Fruit fly (Drosophila melanogaster) whole organism, embryonic: Measurements from ENCODE around the gene H2.0.

Source experiments
- BtbVII ChIP-seq: fragments of 200-800 bp; sonication (Bioruptor generic); optimal IDR thresholded peaks from 3 replicates; lab custom pipeline; 2017; ENCODE audit warnings: missing biosample characterization, mild to moderate bottlenecking, missing genetic modification characterization
- CG10274 ChIP-seq: fragments of 200-800 bp; sonication (Bioruptor generic); optimal IDR thresholded peaks from 3 replicates; lab custom pipeline; 2017; ENCODE audit warnings: missing biosample characterization, mild to moderate bottlenecking, missing genetic modification characterization
- CG11247 ChIP-seq: fragments of 200-800 bp; sonication (Bioruptor generic); IDR thresholded peaks from 2 replicates; pipeline ENCODE4 v1.3.6; 2022; ENCODE audit warnings: missing biosample characterization, missing genetic modification characterization
- CG12219 ChIP-seq: fragments of 200-800 bp; sonication (Bioruptor generic); optimal IDR thresholded peaks from 3 replicates; lab custom pipeline; 2018; ENCODE audit warnings: missing biosample characterization, mild to moderate bottlenecking, missing genetic modification characterization
- CG14050 ChIP-seq: fragments of 200-800 bp; sonication (Bioruptor generic); IDR thresholded peaks from 3 replicates; pipeline ENCODE4 v1.3.6; 2022; ENCODE audit warnings: missing biosample characterization, missing genetic modification characterization
- CG15696 ChIP-seq: fragments of 200-800 bp; sonication (Bioruptor generic); optimal IDR thresholded peaks from 2 replicates; lab custom pipeline; 2019; ENCODE audit warnings: missing biosample characterization, mild to moderate bottlenecking, missing genetic modification characterization, moderate library complexity
- CG18262 ChIP-seq: fragments of 200-800 bp; optimal IDR thresholded peaks from 3 replicates; lab custom pipeline; 2019; ENCODE audit warnings: missing biosample characterization, mild to moderate bottlenecking, missing genetic modification characterization, moderate library complexity
- CG2199 ChIP-seq: fragments of 200-800 bp; sonication (Bioruptor generic); IDR thresholded peaks from 3 replicates; pipeline ENCODE4 v1.3.6; 2022; ENCODE audit warnings: missing biosample characterization, missing genetic modification characterization
- CG2889 ChIP-seq: fragments of 200-800 bp; sonication (Bioruptor generic); IDR thresholded peaks from 3 replicates; pipeline ENCODE4 v1.3.6; 2022; ENCODE audit warnings: missing biosample characterization, missing genetic modification characterization
- CG31388 ChIP-seq: fragments of 200-800 bp; sonication (Bioruptor generic); optimal IDR thresholded peaks from 2 replicates; lab custom pipeline; 2016; ENCODE audit warnings: missing biosample characterization, missing genetic modification characterization
- CG32532 ChIP-seq: fragments of 200-800 bp; sonication (Bioruptor generic); IDR thresholded peaks from 2 replicates; pipeline ENCODE4 v1.3.6; 2022; ENCODE audit warnings: missing biosample characterization, missing genetic modification characterization
- CG3407 ChIP-seq: fragments of 200-800 bp; sonication (Bioruptor generic); optimal IDR thresholded peaks from 2 replicates; lab custom pipeline; 2018; ENCODE audit warnings: missing biosample characterization, mild to moderate bottlenecking, missing genetic modification characterization
- CG6272 ChIP-seq: fragments of 200-800 bp; sonication (Bioruptor generic); IDR thresholded peaks from 2 replicates; pipeline ENCODE4 v1.3.6; 2022; ENCODE audit warnings: missing biosample characterization, missing genetic modification characterization
- CG6689 ChIP-seq: fragments of 200-800 bp; sonication (Bioruptor generic); IDR thresholded peaks from 2 replicates; pipeline ENCODE4 v1.3.6; 2022; ENCODE audit warnings: missing biosample characterization, missing genetic modification characterization
- CG7745 ChIP-seq: fragments of 200-800 bp; sonication (Bioruptor generic); optimal IDR thresholded peaks from 2 replicates; lab custom pipeline; 2018; ENCODE audit warnings: missing biosample characterization, mild to moderate bottlenecking, missing genetic modification characterization, moderate library complexity
- CG7928 ChIP-seq: fragments of 200-800 bp; sonication (Bioruptor generic); optimal IDR thresholded peaks from 2 replicates; lab custom pipeline; 2017; ENCODE audit warnings: missing biosample characterization, mild to moderate bottlenecking, missing genetic modification characterization
- CG8281 ChIP-seq: fragments of 200-800 bp; sonication (Bioruptor generic); optimal IDR thresholded peaks from 2 replicates; lab custom pipeline; 2018; ENCODE audit warnings: missing biosample characterization, mild to moderate bottlenecking, missing genetic modification characterization, moderate library complexity
- CG9797 ChIP-seq: fragments of 200-800 bp; sonication (Bioruptor generic); optimal IDR thresholded peaks from 3 replicates; lab custom pipeline; 2018; ENCODE audit warnings: missing biosample characterization, mild to moderate bottlenecking, missing genetic modification characterization
- CrebB ChIP-seq: fragments of 200-800 bp; sonication (Bioruptor generic); optimal IDR thresholded peaks from 3 replicates; lab custom pipeline; 2018; ENCODE audit warnings: missing biosample characterization, mild to moderate bottlenecking, missing genetic modification characterization
- D19B ChIP-seq: fragments of 200-800 bp; sonication (Bioruptor generic); optimal IDR thresholded peaks from 2 replicates; lab custom pipeline; 2017; ENCODE audit warnings: missing biosample characterization, mild to moderate bottlenecking, missing genetic modification characterization
- Dfd ChIP-seq, 2 experiments: fragments of >200 bp; optimal IDR thresholded peaks; 2 replicates each; lab custom pipeline; 2017; ENCODE audit warnings: missing biosample characterization in 2 of 2, missing genetic modification characterization in 2 of 2
- GATAe ChIP-seq: fragments of 200-800 bp; sonication (Bioruptor generic); conservative IDR thresholded peaks from 2 replicates; pipeline ENCODE4 v1.3.6; 2022; ENCODE audit warnings: missing biosample characterization, missing genetic modification characterization
- Gsc ChIP-seq: fragments of 200-800 bp; sonication (Bioruptor generic); IDR thresholded peaks from 2 replicates; pipeline ENCODE4 v1.3.6; 2022; ENCODE audit warnings: missing biosample characterization, missing genetic modification characterization
- H15 ChIP-seq: fragments of 200-800 bp; sonication (Bioruptor generic); IDR thresholded peaks from 3 replicates; pipeline ENCODE4 v1.3.6; 2022; ENCODE audit warnings: missing biosample characterization, missing genetic modification characterization
- Hmx ChIP-seq: fragments of 200-800 bp; sonication (Bioruptor generic); optimal IDR thresholded peaks from 2 replicates; lab custom pipeline; 2016; ENCODE audit warnings: missing biosample characterization, missing genetic modification characterization
- Lpt ChIP-seq: fragments of >200 bp; optimal IDR thresholded peaks from 2 replicates; lab custom pipeline; 2018; ENCODE audit warnings: missing biosample characterization, missing genetic modification characterization
- MBD-R2 ChIP-seq: fragments of 200-800 bp; sonication (Bioruptor generic); IDR thresholded peaks from 2 replicates; pipeline ENCODE4 v1.3.6; 2022; ENCODE audit warnings: missing biosample characterization, missing genetic modification characterization
- NC2β ChIP-seq: fragments of 200-800 bp; sonication (Bioruptor generic); optimal IDR thresholded peaks from 2 replicates; lab custom pipeline; 2016; ENCODE audit warnings: missing biosample characterization, missing genetic modification characterization
- NfI ChIP-seq: fragments of 200-800 bp; sonication (Bioruptor generic); optimal IDR thresholded peaks from 3 replicates; lab custom pipeline; 2018; ENCODE audit warnings: missing biosample characterization, mild to moderate bottlenecking, missing genetic modification characterization, moderate library complexity
- Poxn ChIP-seq: fragments of 200-800 bp; sonication (Bioruptor generic); IDR thresholded peaks from 2 replicates; pipeline ENCODE4 v1.3.6; 2022; ENCODE audit warnings: missing biosample characterization, missing genetic modification characterization
- Ptx1 ChIP-seq: fragments of 200-800 bp; sonication (Bioruptor generic); IDR thresholded peaks from 2 replicates; pipeline ENCODE4 v1.3.6; 2022; ENCODE audit warnings: missing biosample characterization, missing genetic modification characterization
- Scr ChIP-seq: fragments of 200-800 bp; sonication (Bioruptor generic); IDR thresholded peaks from 2 replicates; pipeline ENCODE4 v1.3.6; 2022; ENCODE audit warnings: missing biosample characterization, missing genetic modification characterization; ENCODE audit not compliant: partially characterized antibody
- Stat92E ChIP-seq, 3 experiments: fragments of >200 bp in 2 of 3; fragments of 200-800 bp in 1 of 3; sonication (Bioruptor generic) in 1 of 3; optimal IDR thresholded peaks; 2 replicates each; lab custom pipeline; 2017 to 2019; ENCODE audit warnings: missing biosample characterization in 3 of 3, missing genetic modification characterization in 3 of 3, mild to moderate bottlenecking in 1 of 3, moderate library complexity in 1 of 3
- chm ChIP-seq: fragments of 200-800 bp; sonication (Bioruptor generic); IDR thresholded peaks from 2 replicates; pipeline ENCODE4 v1.3.6; 2022; ENCODE audit warnings: missing biosample characterization, missing genetic modification characterization
- da ChIP-seq: fragments of 200-800 bp; sonication (Bioruptor generic); optimal IDR thresholded peaks from 2 replicates; lab custom pipeline; 2016; ENCODE audit warnings: missing biosample characterization, missing genetic modification characterization
- danr ChIP-seq: fragments of 200-800 bp; sonication (Bioruptor generic); IDR thresholded peaks from 2 replicates; pipeline ENCODE4 v1.3.6; 2022; ENCODE audit warnings: missing biosample characterization, missing genetic modification characterization
- dimm ChIP-seq: fragments of 200-800 bp; sonication (Bioruptor generic); IDR thresholded peaks from 2 replicates; pipeline ENCODE4 v1.3.6; 2022; ENCODE audit warnings: missing biosample characterization, missing genetic modification characterization
- gce ChIP-seq: fragments of 200-800 bp; sonication (Bioruptor generic); IDR thresholded peaks from 3 replicates; pipeline ENCODE4 v1.3.6; 2022; ENCODE audit warnings: missing biosample characterization, missing genetic modification characterization
- hbn ChIP-seq: fragments of 200-800 bp; sonication (Bioruptor generic); IDR thresholded peaks from 2 replicates; pipeline ENCODE4 v1.3.6; 2022; ENCODE audit warnings: missing biosample characterization, missing genetic modification characterization; ENCODE audit not compliant: partially characterized antibody
- maf-S ChIP-seq: fragments of 200-800 bp; sonication (Bioruptor generic); optimal IDR thresholded peaks from 2 replicates; lab custom pipeline; 2016; ENCODE audit warnings: missing biosample characterization, missing genetic modification characterization
- mld ChIP-seq: fragments of 200-800 bp; sonication (Bioruptor generic); IDR thresholded peaks from 3 replicates; pipeline ENCODE4 v1.3.6; 2022; ENCODE audit warnings: missing biosample characterization, missing genetic modification characterization; ENCODE audit not compliant: partially characterized antibody
- nerfin-1 ChIP-seq: fragments of 200-800 bp; sonication (Bioruptor generic); optimal IDR thresholded peaks from 3 replicates; lab custom pipeline; 2019; ENCODE audit warnings: missing biosample characterization, mild to moderate bottlenecking, missing genetic modification characterization, moderate library complexity
- peb ChIP-seq: fragments of 200-800 bp; sonication (Bioruptor generic); IDR thresholded peaks from 2 replicates; pipeline ENCODE4 v1.3.6; 2022; ENCODE audit warnings: missing biosample characterization, missing genetic modification characterization
- pnt ChIP-seq: fragments of 200-800 bp; sonication (Bioruptor generic); optimal IDR thresholded peaks from 3 replicates; lab custom pipeline; 2016; ENCODE audit warnings: missing biosample characterization, missing genetic modification characterization
- repo ChIP-seq: fragments of 200-800 bp; sonication (Bioruptor generic); optimal IDR thresholded peaks from 2 replicates; lab custom pipeline; 2016; ENCODE audit warnings: missing biosample characterization, missing genetic modification characterization
- sd ChIP-seq: fragments of 200-800 bp; sonication (Bioruptor generic); optimal IDR thresholded peaks from 3 replicates; lab custom pipeline; 2018; ENCODE audit warnings: missing biosample characterization, mild to moderate bottlenecking, missing genetic modification characterization, moderate library complexity
- seq ChIP-seq: fragments of 200-800 bp; sonication (Bioruptor generic); IDR thresholded peaks from 2 replicates; pipeline ENCODE4 v1.3.6; 2022; ENCODE audit warnings: missing biosample characterization, missing genetic modification characterization
- slp2 ChIP-seq: fragments of 200-800 bp; sonication (Bioruptor generic); optimal IDR thresholded peaks from 2 replicates; lab custom pipeline; 2016; ENCODE audit warnings: missing biosample characterization, missing genetic modification characterization
- tio ChIP-seq: fragments of 200-800 bp; sonication (Bioruptor generic); optimal IDR thresholded peaks from 2 replicates; lab custom pipeline; 2017; ENCODE audit warnings: missing biosample characterization, missing genetic modification characterization, inconsistent platforms
- ttk ChIP-seq: fragments of 200-800 bp; sonication (Bioruptor generic); IDR thresholded peaks from 2 replicates; pipeline ENCODE4 v2.1.2; 2022; ENCODE audit warnings: missing biosample characterization, missing genetic modification characterization
- wor ChIP-seq: fragments of 200-800 bp; sonication (Bioruptor generic); IDR thresholded peaks from 2 replicates; pipeline ENCODE4 v1.3.6; 2022; ENCODE audit warnings: missing biosample characterization, missing genetic modification characterization

Gene H2.0

dm6 chr2L:6065823-6066222, 46.6 kb upstream of the H2.0 start, which contains the start of the genes Fbw5 and CG9147 (continued):
- TF ChIP-seq dimm (GFP tag; lab: Robert Waterston, UW) = peak; percentile 99
- TF ChIP-seq gce = peak; percentile 99
- TF ChIP-seq Ptx1 (GFP tag; lab: Robert Waterston, UW) = peak; percentile 100
- peak; percentile 99 for TF ChIP-seq CG3407 (GFP tag; lab: Kevin White, UChicago)
- peak; percentile 100 for TF ChIP-seq MBD-R2
- TF ChIP-seq CG18262 (tag; lab: Kevin White, UChicago) = peak; percentile 99
- peak; percentile 99 for TF ChIP-seq peb
- TF ChIP-seq sd = peak; percentile 99
- TF ChIP-seq H15 (GFP tag; lab: Robert Waterston, UW) = peak; percentile 99
- peak; percentile 100 for TF ChIP-seq CG12219 (GFP tag; lab: Kevin White, UChicago)
- peak; percentile 99 for TF ChIP-seq CG6272 (GFP tag; lab: Robert Waterston, UW)
- TF ChIP-seq ttk (GFP tag; lab: Robert Waterston, UW) = peak; percentile 100
- peak; percentile 99 for TF ChIP-seq NC2β (GFP tag; lab: Kevin White, UChicago)
- TF ChIP-seq chm = peak; percentile 100
- TF ChIP-seq Stat92E (GFP tag; optimal IDR thresholded peaks at IDR 0.05; lab: Kevin White, UChicago) = peak in 1 of 3 experiments; percentile 99
- peak; percentile 95 for TF ChIP-seq CG10274 (GFP tag; lab: Kevin White, UChicago)
- 0 out of 3 replicates have a peak, but pooled peaks have one; percentile 33 for TF ChIP-seq mld (GFP tag; lab: Robert Waterston, UW)
- TF ChIP-seq CG15696 = peak; percentile 97
- peak; percentile 99 for TF ChIP-seq Poxn
- peak; percentile 99 for TF ChIP-seq pnt (GFP tag; lab: Kevin White, UChicago)
- peak; percentile 100 for TF ChIP-seq CrebB (tag; lab: Kevin White, UChicago)
- TF ChIP-seq CG6689 (GFP tag; lab: Robert Waterston, UW) = peak; percentile 99
- 0 out of 2 replicates have a peak, but pooled peaks have one; percentile 51 for TF ChIP-seq hbn (GFP tag; lab: Robert Waterston, UW)
- peak; percentile 100 for TF ChIP-seq seq (GFP tag; lab: Robert Waterston, UW)
- TF ChIP-seq wor (GFP tag; lab: Robert Waterston, UW) = peak; percentile 99
- peak; percentile 98 for TF ChIP-seq CG2199 (GFP tag; lab: Robert Waterston, UW)
- peak; percentile 100 for TF ChIP-seq CG14050 (GFP tag; lab: Robert Waterston, UW)
- TF ChIP-seq repo (GFP tag; lab: Kevin White, UChicago) = peak; percentile 99
- peak; percentile 97 for TF ChIP-seq CG7745 (tag; lab: Kevin White, UChicago)
- TF ChIP-seq NfI = peak; percentile 100
- peak; percentile 99 for TF ChIP-seq CG32532 (GFP tag; lab: Robert Waterston, UW)
- peak; percentile 99 for TF ChIP-seq CG31388 (GFP tag; lab: Kevin White, UChicago)
- TF ChIP-seq BtbVII (GFP tag; lab: Kevin White, UChicago) = peak; percentile 98
- no peak for TF ChIP-seq Lpt (GFP tag; lab: Kevin White, UChicago)
- no peak for TF ChIP-seq Dfd (GFP tag; optimal IDR thresholded peaks at IDR 0.05; lab: Kevin White, UChicago)
- TF ChIP-seq maf-S (GFP tag; lab: Kevin White, UChicago) = peak; percentile 99
- TF ChIP-seq GATAe = peak; percentile 97
- peak; percentile 98 for TF ChIP-seq Hmx
- TF ChIP-seq Gsc (GFP tag; lab: Robert Waterston, UW) = peak; percentile 96; the same call in 1 of the 2 replicates
- TF ChIP-seq slp2 (GFP tag; lab: Kevin White, UChicago) = peak; percentile 99
- peak; percentile 56 for TF ChIP-seq CG9797 (GFP tag; lab: Kevin White, UChicago)
- peak; percentile 99 for TF ChIP-seq da (GFP tag; lab: Kevin White, UChicago)
- peak; percentile 100 for TF ChIP-seq CG11247
- TF ChIP-seq CG7928 = peak; percentile 84
- peak; percentile 51; the same call in 1 of the 2 replicates for TF ChIP-seq Scr (GFP tag; lab: Robert Waterston, UW)
- TF ChIP-seq D19B (GFP tag; lab: Kevin White, UChicago) = peak; percentile 100
- TF ChIP-seq CG2889 (GFP tag; lab: Robert Waterston, UW) = peak; percentile 99
- peak; percentile 99 for TF ChIP-seq danr (GFP tag; lab: Robert Waterston, UW)
- peak; percentile 94 for TF ChIP-seq CG8281 (tag; lab: Kevin White, UChicago)
- TF ChIP-seq tio (GFP tag; lab: Kevin White, UChicago) = peak; percentile 100
- peak; percentile 97 for TF ChIP-seq nerfin-1 (tag; lab: Kevin White, UChicago)
